Worm (Caenorhabditis elegans) whole organism, L3 larva: ENCODE data around the gene F20B10.3.

Source experiments
- aly-2 ChIP-seq: fragments of 150-350 bp; optimal IDR thresholded peaks from 2 replicates; lab custom pipeline; 2014; ENCODE audit warnings: missing biosample characterization, missing genetic modification characterization
- ama-1 ChIP-seq: fragments of 150-350 bp; optimal IDR thresholded peaks from 2 replicates; lab custom pipeline; 2018
- ceh-16 ChIP-seq: sonication (generic microtip); optimal IDR thresholded peaks from 2 replicates; lab custom pipeline; 2017; ENCODE audit warnings: missing biosample characterization, missing genetic modification characterization
- ceh-28 ChIP-seq: fragments of 150-350 bp; optimal IDR thresholded peaks from 2 replicates; lab custom pipeline; 2014; ENCODE audit warnings: missing biosample characterization, missing genetic modification reagents, missing genetic modification characterization
- ceh-82 ChIP-seq: fragments of 150-350 bp; optimal IDR thresholded peaks from 2 replicates; lab custom pipeline; 2014; ENCODE audit warnings: missing biosample characterization, missing genetic modification characterization
- ceh-9 ChIP-seq: sonication (generic microtip); optimal IDR thresholded peaks from 2 replicates; lab custom pipeline; 2018; ENCODE audit warnings: missing biosample characterization, missing genetic modification characterization
- daf-12 ChIP-seq: fragments of 150-350 bp; optimal IDR thresholded peaks from 2 replicates; lab custom pipeline; 2014; ENCODE audit warnings: missing biosample characterization, missing genetic modification reagents, missing genetic modification characterization
- egl-27 ChIP-seq: sonication (generic microtip); optimal IDR thresholded peaks from 4 replicates; lab custom pipeline; 2017; ENCODE audit warnings: missing biosample characterization, missing genetic modification reagents, missing genetic modification characterization
- elt-1 ChIP-seq: fragments of 150-350 bp; optimal IDR thresholded peaks from 2 replicates; lab custom pipeline; 2014; ENCODE audit warnings: missing biosample characterization, missing genetic modification characterization
- elt-2 ChIP-seq: sonication (generic microtip); optimal IDR thresholded peaks from 2 replicates; lab custom pipeline; 2016; ENCODE audit warnings: missing genetic modification reagents, mild to moderate bottlenecking, missing genetic modification characterization, missing compliant biosample characterization
- elt-3 ChIP-seq, 3 experiments: fragments of 150-350 bp in 1 of 3; sonication (generic microtip) in 2 of 3; optimal IDR thresholded peaks; 2 replicates in 2 of 3; 4 replicates in 1 of 3; lab custom pipeline; 2014 to 2017; ENCODE audit warnings: missing biosample characterization in 3 of 3, missing genetic modification characterization in 3 of 3
- eor-1 ChIP-seq, 2 experiments: fragments of 150-350 bp; optimal IDR thresholded peaks; 2 replicates each; lab custom pipeline; 2014 to 2018; ENCODE audit warnings: missing biosample characterization in 2 of 2, missing genetic modification characterization in 2 of 2
- fkh-10 ChIP-seq: sonication (generic microtip); optimal IDR thresholded peaks from 2 replicates; lab custom pipeline; 2017; ENCODE audit warnings: missing biosample characterization, missing genetic modification reagents, missing genetic modification characterization
- fkh-2 ChIP-seq: fragments of 150-350 bp; optimal IDR thresholded peaks from 2 replicates; lab custom pipeline; 2014; ENCODE audit warnings: missing biosample characterization, missing genetic modification reagents, missing genetic modification characterization
- fos-1 ChIP-seq: fragments of 150-350 bp; optimal IDR thresholded peaks from 2 replicates; lab custom pipeline; 2014; ENCODE audit warnings: missing biosample characterization, missing genetic modification characterization
- hmg-11 ChIP-seq: sonication (generic microtip); optimal IDR thresholded peaks from 2 replicates; lab custom pipeline; 2016; ENCODE audit warnings: missing genetic modification characterization, missing compliant biosample characterization
- lin-15B ChIP-seq: fragments of 150-350 bp; optimal IDR thresholded peaks from 2 replicates; lab custom pipeline; 2014; ENCODE audit warnings: missing biosample characterization, missing genetic modification characterization
- lin-39 ChIP-seq: fragments of 150-350 bp; optimal IDR thresholded peaks from 2 replicates; lab custom pipeline; 2018; ENCODE audit warnings: missing biosample characterization, missing genetic modification reagents, missing genetic modification characterization
- lsy-12 ChIP-seq: sonication (generic microtip); optimal IDR thresholded peaks from 2 replicates; lab custom pipeline; 2016; ENCODE audit warnings: mild to moderate bottlenecking, missing genetic modification characterization, missing compliant biosample characterization
- mdl-1 ChIP-seq: fragments of 150-350 bp; optimal IDR thresholded peaks from 2 replicates; lab custom pipeline; 2014; ENCODE audit warnings: missing biosample characterization, missing genetic modification characterization
- mml-1 ChIP-seq: fragments of 150-350 bp; sonication (generic microtip); optimal IDR thresholded peaks from 3 replicates; lab custom pipeline; 2014; ENCODE audit warnings: missing biosample characterization, missing genetic modification characterization
- nfya-1 ChIP-seq: sonication (generic microtip); optimal IDR thresholded peaks from 2 replicates; lab custom pipeline; 2017; ENCODE audit warnings: missing genetic modification characterization, mild to moderate bottlenecking, missing compliant biosample characterization, antibody characterized with exemption, moderate library complexity; ENCODE audit not compliant: insufficient read depth
- nhr-11 ChIP-seq: fragments of 150-350 bp; optimal IDR thresholded peaks from 2 replicates; lab custom pipeline; 2014; ENCODE audit warnings: missing biosample characterization, missing genetic modification characterization
- nhr-12 ChIP-seq: fragments of 150-350 bp; optimal IDR thresholded peaks from 2 replicates; lab custom pipeline; 2014; ENCODE audit warnings: missing biosample characterization, missing genetic modification characterization
- nhr-23 ChIP-seq: fragments of 150-350 bp; optimal IDR thresholded peaks from 2 replicates; lab custom pipeline; 2014; ENCODE audit warnings: missing biosample characterization, missing genetic modification reagents, missing genetic modification characterization
- nhr-237 ChIP-seq: fragments of 150-350 bp; optimal IDR thresholded peaks from 2 replicates; lab custom pipeline; 2014; ENCODE audit warnings: missing biosample characterization, missing genetic modification characterization
- nhr-25 ChIP-seq: sonication (generic microtip); optimal IDR thresholded peaks from 2 replicates; lab custom pipeline; 2017; ENCODE audit warnings: missing biosample characterization, missing genetic modification characterization
- nhr-43 ChIP-seq: sonication (generic microtip); optimal IDR thresholded peaks from 2 replicates; lab custom pipeline; 2016; ENCODE audit warnings: mild to moderate bottlenecking, missing genetic modification characterization, missing compliant biosample characterization; ENCODE audit not compliant: poor library complexity, severe bottlenecking
- nhr-67 ChIP-seq: fragments of 150-350 bp; optimal IDR thresholded peaks from 2 replicates; lab custom pipeline; 2014; ENCODE audit warnings: missing biosample characterization, missing genetic modification characterization
- nhr-76 ChIP-seq: fragments of 150-350 bp; sonication (generic microtip); optimal IDR thresholded peaks from 5 replicates; lab custom pipeline; 2014; ENCODE audit warnings: missing biosample characterization, missing genetic modification characterization
- nhr-77 ChIP-seq: fragments of 150-350 bp; optimal IDR thresholded peaks from 2 replicates; lab custom pipeline; 2014; ENCODE audit warnings: missing biosample characterization, missing genetic modification characterization
- pha-4 ChIP-seq: fragments of 150-350 bp; optimal IDR thresholded peaks from 2 replicates; lab custom pipeline; 2014; ENCODE audit warnings: missing biosample characterization, missing genetic modification reagents, missing genetic modification characterization
- pqm-1 ChIP-seq: fragments of 150-350 bp; optimal IDR thresholded peaks from 2 replicates; lab custom pipeline; 2017; ENCODE audit warnings: missing biosample characterization, missing genetic modification characterization, inconsistent platforms
- skn-1 ChIP-seq: fragments of 150-350 bp; optimal IDR thresholded peaks from 2 replicates; lab custom pipeline; 2014; ENCODE audit warnings: missing biosample characterization, missing genetic modification characterization
- snpc-4 ChIP-seq: fragments of 150-350 bp; optimal IDR thresholded peaks from 2 replicates; lab custom pipeline; 2014; ENCODE audit warnings: missing biosample characterization, missing genetic modification characterization
- tbx-2 ChIP-seq: sonication (generic microtip); optimal IDR thresholded peaks from 2 replicates; lab custom pipeline; 2016; ENCODE audit warnings: mild to moderate bottlenecking, missing genetic modification characterization, missing compliant biosample characterization
- unc-39 ChIP-seq: sonication (generic microtip); optimal IDR thresholded peaks from 4 replicates; lab custom pipeline; 2017; ENCODE audit warnings: missing biosample characterization, missing genetic modification characterization
- unc-62 ChIP-seq: fragments of 150-350 bp; sonication (generic microtip); optimal IDR thresholded peaks from 4 replicates; lab custom pipeline; 2014; ENCODE audit warnings: missing biosample characterization, missing genetic modification reagents, missing genetic modification characterization
- zag-1 ChIP-seq: fragments of 150-350 bp; optimal IDR thresholded peaks from 2 replicates; lab custom pipeline; 2014; ENCODE audit warnings: missing biosample characterization, missing genetic modification characterization
- ztf-11 ChIP-seq: fragments of 150-350 bp; optimal IDR thresholded peaks from 2 replicates; lab custom pipeline; 2014; ENCODE audit warnings: missing biosample characterization, missing genetic modification characterization
- ztf-4 ChIP-seq: fragments of 150-350 bp; optimal IDR thresholded peaks from 2 replicates; lab custom pipeline; 2014; ENCODE audit warnings: missing biosample characterization, missing genetic modification characterization

Gene F20B10.3

ce11 chrIV:12167944-12168343 lies at the start of gene F20B10.3:
Gene F20B10.3 (plus strand): TSS chrIV:12168244.
- no peak for TF ChIP-seq nhr-237 (tag; lab: Kevin White, UChicago)
- no peak for TF ChIP-seq ama-1
- no peak for TF ChIP-seq nhr-43 (tag; lab: Kevin White, UChicago)
- TF ChIP-seq mml-1 (tag; lab: Kevin White, UChicago) = no peak
- TF ChIP-seq eor-1 (tag; optimal IDR thresholded peaks at IDR 0.05; lab: Kevin White, UChicago) = no peak
- TF ChIP-seq ceh-9 (tag; lab: Kevin White, UChicago) = no peak
- TF ChIP-seq ztf-4 (tag; lab: Kevin White, UChicago) = no peak
- TF ChIP-seq nhr-67 (tag; lab: Kevin White, UChicago) = no peak
- no peak for TF ChIP-seq zag-1 (tag; lab: Kevin White, UChicago)
- TF ChIP-seq daf-12 (tag; lab: Kevin White, UChicago) = no peak
- no peak for TF ChIP-seq aly-2
- no peak for TF ChIP-seq egl-27 (tag; lab: Kevin White, UChicago)
- no peak for TF ChIP-seq unc-39 (tag; lab: Kevin White, UChicago)
- no peak for TF ChIP-seq nfya-1 (tag; lab: Kevin White, UChicago)

ce11 chrIV:12120536-12120935 lies 47.5 kb upstream of the F20B10.3 start:
- no peak for TF ChIP-seq lin-39 (tag; lab: Kevin White, UChicago)
- TF ChIP-seq nfya-1 (tag; lab: Kevin White, UChicago) = peak; percentile 97

ce11 chrIV:12121076-12121475 lies 47.0 kb upstream of the F20B10.3 start, which contains the start of the genes ddb-1 and M18.6:
Gene ddb-1 (minus strand): TSS chrIV:12121165.
Gene M18.6 (plus strand): TSS chrIV:12121310.
- TF ChIP-seq snpc-4 (peak; percentile 7), lin-15B (peak; percentile 68), fkh-10 (GFP tag; lab: Kevin White, UChicago) (no peak), nhr-25 (tag; lab: Kevin White, UChicago) (peak; percentile 8), elt-2 (tag; lab: Kevin White, UChicago) (peak; percentile 2), daf-12 (tag; lab: Kevin White, UChicago) (no peak), nhr-237 (tag; lab: Kevin White, UChicago) (no peak), pha-4 (tag; lab: Kevin White, UChicago) (peak; percentile 81), tbx-2 (no peak), ceh-28 (tag; lab: Kevin White, UChicago) (no peak), lin-39 (tag; lab: Kevin White, UChicago) (peak; percentile 30), nfya-1 (tag; lab: Kevin White, UChicago) (peak; percentile 66)

ce11 chrIV:12122874-12123664 lies 45.0 kb upstream of the F20B10.3 start, which contains the start of gene aly-3:
Gene aly-3 (plus strand): TSS chrIV:12123282.
- TF ChIP-seq pha-4 (tag; lab: Kevin White, UChicago) = peak; percentile 59
- no peak for TF ChIP-seq eor-1 (tag; optimal IDR thresholded peaks at IDR 0.05; lab: Kevin White, UChicago)
- peak; percentile 63 for TF ChIP-seq nfya-1 (tag; lab: Kevin White, UChicago)
- TF ChIP-seq elt-1 (tag; lab: Kevin White, UChicago) = no peak
- TF ChIP-seq daf-12 (tag; lab: Kevin White, UChicago) = no peak
- no peak for TF ChIP-seq egl-27 (tag; lab: Kevin White, UChicago)
- no peak for TF ChIP-seq fos-1 (tag; lab: Kevin White, UChicago)
- no peak for TF ChIP-seq lsy-12 (tag; lab: Kevin White, UChicago)
- no peak for TF ChIP-seq nhr-77 (tag; lab: Kevin White, UChicago)
- TF ChIP-seq nhr-11 = no peak
- no peak for TF ChIP-seq snpc-4
- no peak for TF ChIP-seq tbx-2
- TF ChIP-seq ceh-82 (tag; lab: Kevin White, UChicago) = no peak
- no peak for TF ChIP-seq aly-2
- TF ChIP-seq ceh-16 = no peak
- TF ChIP-seq skn-1 (tag; lab: Kevin White, UChicago) = no peak
- TF ChIP-seq ztf-11 (tag; lab: Kevin White, UChicago) = no peak
- TF ChIP-seq fkh-10 (GFP tag; lab: Kevin White, UChicago) = no peak
- no peak for TF ChIP-seq fkh-2 (tag; lab: Kevin White, UChicago)
- TF ChIP-seq nhr-237 (tag; lab: Kevin White, UChicago) = no peak
- TF ChIP-seq zag-1 (tag; lab: Kevin White, UChicago) = no peak
- TF ChIP-seq pqm-1 (tag; lab: Kevin White, UChicago) = no peak
- TF ChIP-seq ceh-9 (tag; lab: Kevin White, UChicago) = no peak
- TF ChIP-seq nhr-23 (tag; lab: Kevin White, UChicago) = no peak
- no peak for TF ChIP-seq nhr-76 (tag; lab: Kevin White, UChicago)
- TF ChIP-seq ztf-4 (tag; lab: Kevin White, UChicago) = no peak
- TF ChIP-seq ama-1 = peak; percentile 15
- no peak for TF ChIP-seq nhr-12 (tag; lab: Kevin White, UChicago)
- TF ChIP-seq mml-1 (tag; lab: Kevin White, UChicago) = no peak
- TF ChIP-seq elt-2 (tag; lab: Kevin White, UChicago) = peak; percentile 4
- no peak for TF ChIP-seq ceh-28 (tag; lab: Kevin White, UChicago)
- TF ChIP-seq mdl-1 (tag; lab: Kevin White, UChicago) = no peak
- TF ChIP-seq lin-15B = peak; percentile 13
- TF ChIP-seq elt-3 (tag; optimal IDR thresholded peaks at IDR 0.05; lab: Kevin White, UChicago) = no peak
- TF ChIP-seq unc-62 (GFP tag; lab: Kevin White, UChicago) = no peak
- TF ChIP-seq nhr-67 (tag; lab: Kevin White, UChicago) = no peak
- TF ChIP-seq nhr-43 (tag; lab: Kevin White, UChicago) = no peak
- peak; percentile 34 for TF ChIP-seq hmg-11
- no peak for TF ChIP-seq unc-39 (tag; lab: Kevin White, UChicago)
